Fruit fly (Drosophila melanogaster) whole organism, adult: Measurements from ENCODE around the gene Bcat.

ENCODE experiments used
- CG12768 ChIP-seq: fragments of 200-800 bp; sonication (Bioruptor generic); optimal IDR thresholded peaks from 2 replicates; lab custom pipeline; 2017; ENCODE audit warnings: missing biosample characterization, missing genetic modification characterization, mild to moderate bottlenecking, moderate library complexity, missing genetic modification reagents
- CG1620 ChIP-seq: fragments of 200-800 bp; sonication (Bioruptor generic); optimal IDR thresholded peaks from 2 replicates; lab custom pipeline; 2016; ENCODE audit warnings: missing biosample characterization, missing genetic modification characterization
- CG5204 ChIP-seq: fragments of 200-800 bp; sonication (Bioruptor generic); optimal IDR thresholded peaks from 2 replicates; lab custom pipeline; 2016; ENCODE audit warnings: missing biosample characterization, missing genetic modification characterization
- kay ChIP-seq: fragments of 200-800 bp; sonication (Bioruptor generic); peaks from one replicate; lab custom pipeline; 2016; ENCODE audit warnings: missing biosample characterization, missing genetic modification characterization, borderline replicate concordance
- tj ChIP-seq: fragments of 200-800 bp; sonication (Bioruptor generic); optimal IDR thresholded peaks from 3 replicates; lab custom pipeline; 2017; ENCODE audit warnings: missing biosample characterization, mild to moderate bottlenecking, missing genetic modification characterization, moderate library complexity

DNA sequence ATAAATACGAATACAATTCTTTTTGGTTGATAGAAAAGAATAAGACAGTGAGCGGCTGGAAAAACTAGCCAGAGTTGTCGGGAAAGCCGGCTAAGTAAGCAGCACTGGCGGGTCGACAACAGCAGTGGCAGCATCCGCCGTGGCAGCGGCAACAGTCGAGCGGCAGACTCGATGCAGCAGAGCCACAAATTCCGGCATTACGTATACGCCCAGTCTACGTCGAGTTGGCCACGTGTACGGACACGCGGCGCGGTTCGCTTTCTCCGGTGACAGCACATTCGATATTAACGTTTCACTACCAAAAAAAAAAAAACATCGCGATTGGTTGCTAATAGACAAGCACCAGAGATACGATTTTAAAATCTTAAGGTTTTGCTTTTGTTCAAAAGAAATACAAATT, 49.0 kb downstream of the Bcat start, which contains the start of gene Neto:
- TF ChIP-seq CG5204 (GFP tag; lab: Kevin White, UChicago): no peak
- no peak for TF ChIP-seq kay (GFP tag; lab: Kevin White, UChicago)
- TF ChIP-seq CG1620 (GFP tag; lab: Kevin White, UChicago): no peak
- no peak for TF ChIP-seq tj
- TF ChIP-seq CG12768 (GFP tag; lab: Kevin White, UChicago): no peak
